Worm (Caenorhabditis elegans): ENCODE data around the gene T12D8.10.

ce11 chrIII:13651414-13651813 lies 9.3 kb upstream of the T12D8.10 start:
- TF ChIP-seq nhr-237 (tag; optimal IDR thresholded peaks at IDR 0.05) (no peak), unc-62 (GFP tag; optimal IDR thresholded peaks at IDR 0.05) (no peak), ceh-83 (GFP tag; optimal IDR thresholded peaks at IDR 0.05) (no peak), ztf-11 (tag; optimal IDR thresholded peaks at IDR 0.05) (no peak), nhr-76 (tag; optimal IDR thresholded peaks at IDR 0.05) (no peak), lin-13 (tag; optimal IDR thresholded peaks at IDR 0.05) (no peak), mab-5 (tag; optimal IDR thresholded peaks at IDR 0.05) (no peak), M03D4.4 (tag; optimal IDR thresholded peaks at IDR 0.05) (no peak)

Data from whole organism, mixed stage, embryonic.